Fruit fly (Drosophila melanogaster) whole organism, wandering third instar larva: ENCODE results near the gene Ugt302K1.

Experiments
- Dfd ChIP-seq: fragments of >200 bp; optimal IDR thresholded peaks from 2 replicates; lab custom pipeline; 2017; ENCODE audit warnings: missing biosample characterization, missing genetic modification characterization
- HLH106 ChIP-seq: fragments of 200-800 bp; optimal IDR thresholded peaks from 3 replicates; lab custom pipeline; 2019; ENCODE audit warnings: missing biosample characterization, mild to moderate bottlenecking, missing genetic modification characterization, moderate library complexity
- Hr78 ChIP-seq: fragments of >200 bp; optimal IDR thresholded peaks from 2 replicates; lab custom pipeline; 2017; ENCODE audit warnings: missing biosample characterization, missing genetic modification characterization
- Jra ChIP-seq: sonication (Bioruptor generic); optimal IDR thresholded peaks from 2 replicates; lab custom pipeline; 2016; ENCODE audit warnings: missing biosample characterization, missing genetic modification characterization
- Myc ChIP-seq: fragments of >200 bp; optimal IDR thresholded peaks from 2 replicates; lab custom pipeline; 2017
- N ChIP-seq: fragments of >200 bp; optimal IDR thresholded peaks from 2 replicates; lab custom pipeline; 2018; ENCODE audit warnings: missing biosample characterization, missing external identifiers, missing genetic modification characterization
- OdsH ChIP-seq: fragments of 200-800 bp; sonication (Bioruptor generic); optimal IDR thresholded peaks from 2 replicates; lab custom pipeline; 2016; ENCODE audit warnings: missing biosample characterization, mild to moderate bottlenecking, missing genetic modification characterization
- dsf ChIP-seq: sonication (Bioruptor generic); optimal IDR thresholded peaks from 2 replicates; lab custom pipeline; 2016; ENCODE audit warnings: missing biosample characterization, missing genetic modification characterization, borderline replicate concordance
- h ChIP-seq: fragments of 200-800 bp; sonication (Bioruptor generic); optimal IDR thresholded peaks from 3 replicates; lab custom pipeline; 2016; ENCODE audit warnings: missing biosample characterization, mild to moderate bottlenecking, missing genetic modification characterization
- psq ChIP-seq: fragments of 200-800 bp; sonication (Bioruptor generic); optimal IDR thresholded peaks from 3 replicates; lab custom pipeline; 2017; ENCODE audit warnings: missing biosample characterization, mild to moderate bottlenecking, missing genetic modification characterization, moderate library complexity

- no peak for TF ChIP-seq dsf (GFP tag; lab: Kevin White, UChicago)
- TF ChIP-seq N (GFP tag; lab: Kevin White, UChicago): no peak
- peak; percentile 74 for TF ChIP-seq psq
- no peak for TF ChIP-seq Myc
- TF ChIP-seq HLH106: peak; percentile 65
- TF ChIP-seq Jra: no peak
- TF ChIP-seq Hr78 (GFP tag; lab: Kevin White, UChicago): no peak
- no peak for TF ChIP-seq Dfd
- peak; percentile 85 for TF ChIP-seq h (GFP tag; lab: Kevin White, UChicago)
- TF ChIP-seq OdsH: peak; percentile 85
Measured at dm6 chr3R:11200885-11201421, 47.3 kb upstream of the Ugt302K1 start.
